Fruit fly (Drosophila melanogaster): ENCODE measurements around the gene CG11703.

DNA sequence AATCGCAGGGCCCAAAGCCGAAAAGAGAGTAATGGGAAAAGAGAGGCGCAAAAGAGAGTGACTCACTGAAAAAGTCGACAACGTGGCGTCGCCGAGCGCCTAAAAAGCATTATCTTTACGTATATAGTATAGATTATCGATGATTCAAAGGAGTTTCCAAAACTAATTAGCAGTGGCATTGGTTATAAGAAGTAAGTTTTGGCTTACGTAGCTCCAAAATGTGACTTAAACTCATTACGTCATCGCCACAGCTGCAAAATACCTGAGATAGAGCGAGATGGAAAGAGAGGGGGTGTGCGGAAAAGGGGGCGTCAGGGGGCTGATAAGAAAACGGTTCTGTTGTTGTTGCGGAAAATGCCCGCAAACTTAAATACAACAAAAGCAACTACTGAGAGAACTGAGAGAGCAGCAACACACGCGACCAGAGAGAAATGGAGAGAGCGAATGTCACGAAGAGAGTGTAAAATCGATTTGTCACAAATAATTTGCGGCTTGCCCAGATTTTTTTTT, 2.5 kb downstream of the CG11703 start:
- TF ChIP-seq Dfd (GFP tag; optimal IDR thresholded peaks at IDR 0.05) (no peak), psq (GFP tag; optimal IDR thresholded peaks at IDR 0.05) (no peak), lola (GFP tag; optimal IDR thresholded peaks at IDR 0.05) (no peak), dsf (GFP tag; optimal IDR thresholded peaks at IDR 0.05; ENCODE audit: borderline replicate concordance) (no peak), brk (GFP tag; optimal IDR thresholded peaks at IDR 0.05) (no peak), foxo (GFP tag; optimal IDR thresholded peaks at IDR 0.05) (no peak), Abd-B (GFP tag; optimal IDR thresholded peaks at IDR 0.05) (no peak), ey (GFP tag; optimal IDR thresholded peaks at IDR 0.05) (no peak), dl (GFP tag; optimal IDR thresholded peaks at IDR 0.05; ENCODE audit: insufficient read depth in 1 of 2, partially characterized antibody in 2 of 2) (peak; percentile 1 to 58), Mio (GFP tag; optimal IDR thresholded peaks at IDR 0.05) (no peak), Hr83 (GFP tag; optimal IDR thresholded peaks at IDR 0.05; ENCODE audit: poor library complexity, severe bottlenecking) (no peak), h (GFP tag; optimal IDR thresholded peaks at IDR 0.05) (no peak), GATAd (GFP tag; optimal IDR thresholded peaks at IDR 0.05) (no peak)

Measured in whole organism, wandering third instar larva.